Worm (Caenorhabditis elegans): Measurements from ENCODE around the gene D1054.3.

The D1054.3 gene

DNA sequence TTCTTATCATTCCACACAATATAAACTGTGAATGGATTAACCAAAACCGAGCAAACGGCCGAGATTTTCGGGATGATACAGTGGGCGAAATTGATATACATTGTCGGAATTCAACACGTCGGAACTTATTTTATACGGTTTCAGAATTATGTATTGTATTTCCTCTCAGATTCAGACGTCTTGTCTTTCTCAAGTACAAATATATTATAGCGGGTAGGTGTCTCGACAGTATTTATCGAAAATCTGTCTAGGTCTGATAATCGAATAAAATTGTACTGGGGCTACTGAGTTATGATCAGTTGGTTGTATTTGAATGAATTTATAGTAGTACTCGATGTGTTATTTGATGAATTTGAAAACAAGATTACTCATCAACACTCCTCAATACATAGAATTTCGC lies 27.6 kb upstream of the D1054.3 start, which contains the start of gene srj-22:
srj-22 (minus strand) TSS at position 101 of the 400 bp plus-strand sequence.
- TF ChIP-seq nhr-77 (tag; optimal IDR thresholded peaks at IDR 0.05): no peak
- no peak for TF ChIP-seq lin-39 (tag; optimal IDR thresholded peaks at IDR 0.05)
- TF ChIP-seq C16A3.4 (tag; optimal IDR thresholded peaks at IDR 0.05): no peak
- TF ChIP-seq nhr-20 (tag; optimal IDR thresholded peaks at IDR 0.05): no peak
- TF ChIP-seq fkh-8 (tag; optimal IDR thresholded peaks at IDR 0.05): no peak
- no peak for TF ChIP-seq nhr-11 (tag; optimal IDR thresholded peaks at IDR 0.05)
- no peak for TF ChIP-seq ceh-82 (tag; optimal IDR thresholded peaks at IDR 0.05)
- TF ChIP-seq hpl-2 (GFP tag; optimal IDR thresholded peaks at IDR 0.05): no peak
- no peak for TF ChIP-seq vab-15 (tag; optimal IDR thresholded peaks at IDR 0.05)
- no peak for TF ChIP-seq aly-2 (tag; optimal IDR thresholded peaks at IDR 0.05)
- TF ChIP-seq rnt-1 (tag; optimal IDR thresholded peaks at IDR 0.05): no peak
- TF ChIP-seq mab-9 (GFP tag; IDR thresholded peaks at IDR 0.05): no peak
- TF ChIP-seq F16B12.6 (tag; optimal IDR thresholded peaks at IDR 0.05): no peak
- TF ChIP-seq zip-4 (GFP tag; optimal IDR thresholded peaks at IDR 0.05): no peak
- no peak for TF ChIP-seq snu-23 (GFP tag; optimal IDR thresholded peaks at IDR 0.05)
- no peak for TF ChIP-seq pax-3 (tag; optimal IDR thresholded peaks at IDR 0.05)
- TF ChIP-seq isw-1 (GFP tag; IDR thresholded peaks at IDR 0.05): no peak
- no peak for TF ChIP-seq nhr-76 (tag; optimal IDR thresholded peaks at IDR 0.05)
- TF ChIP-seq irx-1 (tag; optimal IDR thresholded peaks at IDR 0.05): no peak

DNA sequence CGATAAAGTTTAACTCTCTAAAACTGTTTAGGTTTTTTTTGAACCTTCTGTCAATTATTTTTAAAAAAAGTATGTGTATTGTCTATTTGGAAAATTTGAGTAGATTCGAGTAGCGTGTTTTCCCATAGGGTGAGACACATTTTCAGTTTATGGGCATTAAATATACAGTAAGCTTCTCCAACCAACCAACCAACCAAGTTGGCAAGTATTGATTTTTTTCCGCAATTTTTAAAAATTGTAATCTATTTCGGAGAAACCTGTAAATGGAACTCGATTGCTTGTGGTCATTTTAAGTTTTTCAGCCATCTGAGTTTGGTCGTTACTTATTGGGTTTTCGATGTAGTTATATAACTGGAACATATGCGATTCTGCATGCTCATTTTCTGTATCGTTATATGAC lies 26.2 kb upstream of the D1054.3 start, which contains the start of gene srj-21:
srj-21 (plus strand) TSS at position 301 of the 400 bp plus-strand sequence.
- TF ChIP-seq nhr-20 (tag; optimal IDR thresholded peaks at IDR 0.05) (no peak), nhr-71 (tag; optimal IDR thresholded peaks at IDR 0.05) (no peak), aly-2 (tag; optimal IDR thresholded peaks at IDR 0.05) (no peak), hpl-2 (GFP tag; optimal IDR thresholded peaks at IDR 0.05) (no peak), fkh-10 (GFP tag; optimal IDR thresholded peaks at IDR 0.05) (no peak), aha-1 (tag; optimal IDR thresholded peaks at IDR 0.05) (no peak), unc-130 (tag; optimal IDR thresholded peaks at IDR 0.05) (no peak), nhr-76 (tag; optimal IDR thresholded peaks at IDR 0.05) (no peak), elt-3 (tag; optimal IDR thresholded peaks at IDR 0.05) (no peak), elt-2 (tag; optimal IDR thresholded peaks at IDR 0.05) (no peak), nhr-12 (tag; optimal IDR thresholded peaks at IDR 0.05) (no peak), mep-1 (tag; optimal IDR thresholded peaks at IDR 0.05) (no peak), ceh-63 (GFP tag; optimal IDR thresholded peaks at IDR 0.05) (no peak), rnt-1 (tag; optimal IDR thresholded peaks at IDR 0.05) (no peak), nhr-77 (tag; optimal IDR thresholded peaks at IDR 0.05) (no peak), unc-86 (tag; optimal IDR thresholded peaks at IDR 0.05) (no peak), ceh-82 (tag; optimal IDR thresholded peaks at IDR 0.05) (no peak), lin-35 (GFP tag; optimal IDR thresholded peaks at IDR 0.05) (no peak)

DNA sequence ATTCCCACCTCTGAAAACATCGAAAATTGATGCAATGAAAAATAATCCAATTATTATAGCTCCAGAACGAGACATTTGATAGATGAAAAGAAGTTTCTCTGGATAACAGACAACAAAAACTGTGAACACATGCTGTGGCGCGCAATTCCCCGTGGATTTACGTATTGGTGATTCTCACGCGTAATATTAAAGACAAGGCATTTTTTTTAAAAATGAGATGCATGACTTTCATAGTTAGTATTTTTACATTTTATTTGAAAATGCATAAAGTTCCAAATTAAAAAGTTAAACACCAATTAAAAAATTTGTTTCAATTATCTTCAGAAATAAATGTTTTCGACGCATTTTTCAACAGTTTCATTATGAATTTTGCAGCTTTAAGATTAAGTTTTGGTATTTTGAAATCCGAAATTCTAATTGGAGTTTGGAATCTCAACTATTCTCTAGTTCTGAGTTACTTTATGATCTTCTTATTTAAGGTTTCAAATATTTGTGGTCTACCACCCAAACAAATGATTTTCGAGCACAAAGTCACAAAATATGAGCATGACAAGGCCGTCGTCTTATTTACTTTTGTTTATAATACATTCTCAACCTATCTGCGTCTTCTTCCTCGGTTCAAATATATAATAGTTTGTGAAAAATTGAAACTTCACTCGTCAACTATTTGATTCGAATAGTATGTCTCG lies 23.8 kb upstream of the D1054.3 start, which contains the start of the genes selt-1.2 and F28H7.2:
selt-1.2 (minus strand) TSS at position 101 of the 689 bp plus-strand sequence.
F28H7.2 (plus strand) TSS at position 639 of the 689 bp plus-strand sequence.
- TF ChIP-seq fkh-4 (tag; optimal IDR thresholded peaks at IDR 0.05; ENCODE audit: borderline replicate concordance) (no peak), efl-1 (optimal IDR thresholded peaks at IDR 0.05) (no peak), efl-1 (GFP tag; optimal IDR thresholded peaks at IDR 0.05 in 1 of 2) (peak in 1 of 2 experiments; percentile 77), nhr-20 (tag; optimal IDR thresholded peaks at IDR 0.05) (peak; percentile 4), fos-1 (tag; optimal IDR thresholded peaks at IDR 0.05) (no peak), C04F5.9 (tag; optimal IDR thresholded peaks at IDR 0.05) (no peak)

DNA sequence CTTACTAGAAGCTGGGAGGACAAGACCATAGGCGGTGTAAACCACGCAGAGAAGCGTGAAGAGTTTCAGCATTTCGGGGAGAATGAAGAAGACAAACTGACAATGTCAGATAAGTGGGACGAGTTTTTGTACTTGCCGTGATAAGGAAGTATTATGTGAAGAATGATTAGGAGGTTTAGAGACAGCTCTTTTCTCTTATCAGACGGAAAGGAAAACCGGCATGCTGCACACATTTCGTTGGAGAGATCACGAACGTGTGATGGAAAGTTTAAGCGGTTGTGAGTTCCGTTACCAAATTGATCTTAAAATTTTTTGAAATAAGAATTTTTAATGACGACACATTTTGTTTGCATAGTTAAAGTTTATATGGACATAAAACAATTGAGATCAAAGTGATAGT lies 20.6 kb upstream of the D1054.3 start, which contains the start of gene F28H7.3:
F28H7.3 (minus strand) TSS at position 159 of the 400 bp plus-strand sequence.
- TF ChIP-seq aly-2 (tag; optimal IDR thresholded peaks at IDR 0.05) (no peak), dsc-1 (tag; optimal IDR thresholded peaks at IDR 0.05) (no peak), nhr-76 (tag; optimal IDR thresholded peaks at IDR 0.05) (no peak), elt-2 (tag; optimal IDR thresholded peaks at IDR 0.05) (peak; percentile 85), lin-35 (GFP tag; optimal IDR thresholded peaks at IDR 0.05) (no peak), aha-1 (tag; optimal IDR thresholded peaks at IDR 0.05) (no peak), unc-130 (tag; optimal IDR thresholded peaks at IDR 0.05) (no peak), efl-1 (optimal IDR thresholded peaks at IDR 0.05) (no peak), efl-1 (GFP tag; optimal IDR thresholded peaks at IDR 0.05 in 1 of 2) (peak in 1 of 2 experiments; percentile 92), dpl-1 (GFP tag; optimal IDR thresholded peaks at IDR 0.05) (no peak), mef-2 (tag; optimal IDR thresholded peaks at IDR 0.05) (no peak), nhr-12 (tag; optimal IDR thresholded peaks at IDR 0.05) (no peak), nhr-71 (tag; optimal IDR thresholded peaks at IDR 0.05) (no peak)
